Worm (Caenorhabditis elegans): ENCODE results near the gene talp-3.

DNA sequence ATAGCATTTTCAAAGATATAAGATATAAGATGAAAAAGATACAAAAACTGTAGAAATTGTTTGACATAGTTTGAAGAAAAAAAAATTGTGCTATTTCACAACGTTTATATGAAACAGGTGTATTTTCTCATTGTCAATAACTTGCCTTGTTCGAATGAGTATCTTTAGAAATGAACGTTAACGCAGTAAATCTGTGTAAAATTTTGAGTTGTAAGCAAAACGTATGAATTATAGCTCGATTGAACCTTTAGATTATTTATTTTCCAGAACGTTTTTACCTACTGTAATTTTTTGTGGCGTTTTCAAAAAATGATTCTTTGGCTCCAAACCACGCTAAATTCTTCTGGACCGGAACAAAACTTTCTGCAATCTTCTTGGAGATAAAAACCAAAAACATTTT is 21.5 kb downstream of the talp-3 start:
- TF ChIP-seq skn-1 (tag; optimal IDR thresholded peaks at IDR 0.05) (no peak), mef-2 (tag; optimal IDR thresholded peaks at IDR 0.05) (no peak), fos-1 (tag; optimal IDR thresholded peaks at IDR 0.05) (no peak), grh-1 (GFP tag; IDR thresholded peaks at IDR 0.05) (no peak), nhr-47 (tag; optimal IDR thresholded peaks at IDR 0.05) (no peak), lsy-2 (tag; optimal IDR thresholded peaks at IDR 0.05) (no peak), snpc-4 (tag; optimal IDR thresholded peaks at IDR 0.05) (no peak), nhr-237 (tag; optimal IDR thresholded peaks at IDR 0.05) (no peak), ztf-11 (tag; optimal IDR thresholded peaks at IDR 0.05) (no peak), hlh-4 (tag; optimal IDR thresholded peaks at IDR 0.05) (no peak)
